Worm (Caenorhabditis elegans): ENCODE measurements around the gene rpl-32.

Gene rpl-32

DNA sequence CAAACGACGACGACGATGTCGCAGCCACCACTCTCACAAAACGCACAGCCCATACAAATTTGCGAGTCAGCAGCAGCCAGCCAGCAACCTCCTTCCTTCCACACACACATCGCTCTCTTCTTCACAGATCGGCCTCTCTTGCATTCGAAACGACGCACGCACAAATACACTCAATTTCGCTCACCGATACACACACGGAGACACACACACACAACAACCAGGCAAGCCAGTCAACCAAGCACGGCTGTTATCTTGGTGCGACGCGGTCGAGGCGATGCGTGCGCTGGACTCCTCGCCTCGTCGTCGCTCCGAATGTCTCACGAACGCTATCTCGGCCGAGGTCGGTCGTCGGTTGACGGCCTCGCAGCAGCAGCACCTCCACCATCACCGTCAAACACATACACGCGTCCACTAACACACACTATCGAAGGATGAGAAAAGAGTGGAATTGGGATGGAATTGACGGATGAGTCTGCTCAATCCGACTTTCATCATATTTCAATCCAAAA lies 3.5 kb upstream of the rpl-32 start (continued):
- no peak for TF ChIP-seq F10B5.3 (tag; optimal IDR thresholded peaks at IDR 0.05)
- TF ChIP-seq snpc-1.2 (GFP tag; IDR thresholded peaks at IDR 0.05) = 0 out of 2 replicates have a peak, but pooled peaks have one; percentile 49
- peak; percentile 98 for TF ChIP-seq dve-1 (tag; optimal IDR thresholded peaks at IDR 0.05; ENCODE audit: insufficient read depth)
- TF ChIP-seq F49E8.2 (tag; optimal IDR thresholded peaks at IDR 0.05; ENCODE audit: borderline replicate concordance) = no peak
- no peak for TF ChIP-seq nhr-237 (tag; optimal IDR thresholded peaks at IDR 0.05)
- TF ChIP-seq mdl-1 (tag; optimal IDR thresholded peaks at IDR 0.05) = peak; percentile 68 to 95
- no peak for TF ChIP-seq daf-19 (GFP tag; conservative IDR thresholded peaks at IDR 0.05)
- TF ChIP-seq madf-9 (GFP tag; conservative IDR thresholded peaks at IDR 0.05) = peak; percentile 60; the same call in 1 of the 2 replicates
- no peak for TF ChIP-seq Y105C5A.15 (GFP tag; IDR thresholded peaks at IDR 0.05)
- no peak for TF ChIP-seq ZK337.2 (GFP tag; IDR thresholded peaks at IDR 0.05)
- no peak for TF ChIP-seq snpc-4 (tag; optimal IDR thresholded peaks at IDR 0.05)
- peak; percentile 75; the same call in 1 of the 2 replicates for TF ChIP-seq zfp-3 (GFP tag; conservative IDR thresholded peaks at IDR 0.05)
- TF ChIP-seq hmg-1.1 (GFP tag; IDR thresholded peaks at IDR 0.05) = peak; percentile 95
- TF ChIP-seq dpl-1 (GFP tag; optimal IDR thresholded peaks at IDR 0.05) = peak; percentile 67
- no peak; the same call in 1 of the 2 replicates for TF ChIP-seq lin-1 (GFP tag; IDR thresholded peaks at IDR 0.05)
- TF ChIP-seq mep-1 (tag; optimal IDR thresholded peaks at IDR 0.05) = peak; percentile 97
- TF ChIP-seq nhr-28 (tag; optimal IDR thresholded peaks at IDR 0.05) = peak; percentile 89
- TF ChIP-seq madf-5 (GFP tag; IDR thresholded peaks at IDR 0.05) = no peak
- TF ChIP-seq spr-1 (tag; optimal IDR thresholded peaks at IDR 0.05) = peak; percentile 79
- TF ChIP-seq pqm-1 (tag; optimal IDR thresholded peaks at IDR 0.05) = peak; percentile 32
- peak; percentile 19 for TF ChIP-seq ceh-28 (tag; optimal IDR thresholded peaks at IDR 0.05)
- TF ChIP-seq fos-1 (tag; optimal IDR thresholded peaks at IDR 0.05) = no peak
- peak; percentile 49; the same call in 1 of the 2 replicates for TF ChIP-seq mdt-29 (GFP tag; IDR thresholded peaks at IDR 0.05)
- peak; percentile 95 for TF ChIP-seq nhr-6 (tag; optimal IDR thresholded peaks at IDR 0.05)
- peak; percentile 93 for TF ChIP-seq lin-13 (GFP tag; optimal IDR thresholded peaks at IDR 0.05)
- 0 out of 2 replicates have a peak, but pooled peaks have one; percentile 48 for TF ChIP-seq dmd-9 (GFP tag; IDR thresholded peaks at IDR 0.05)
- peak; percentile 97 for TF ChIP-seq set-16 (GFP tag; IDR thresholded peaks at IDR 0.05)
- TF ChIP-seq cey-2 (tag; optimal IDR thresholded peaks at IDR 0.05; ENCODE audit: borderline replicate concordance, insufficient read depth) = no peak
- no peak for TF ChIP-seq gei-8 (GFP tag; optimal IDR thresholded peaks at IDR 0.05)
- peak; percentile 28; the same call in 1 of the 2 replicates for TF ChIP-seq nhr-41 (GFP tag; IDR thresholded peaks at IDR 0.05)
- TF ChIP-seq lsy-2 (tag; optimal IDR thresholded peaks at IDR 0.05) = peak; percentile 79 to 90
- no peak for TF ChIP-seq skn-1 (tag; optimal IDR thresholded peaks at IDR 0.05)
- TF ChIP-seq arid-1 (GFP tag; conservative IDR thresholded peaks at IDR 0.05) = peak; percentile 76
- peak; percentile 56 for TF ChIP-seq zfp-2 (tag; optimal IDR thresholded peaks at IDR 0.05)
- peak; percentile 67; the same call in 1 of the 2 replicates for TF ChIP-seq pha-4 (GFP tag; IDR thresholded peaks at IDR 0.05)
- TF ChIP-seq pha-4 (tag; optimal IDR thresholded peaks at IDR 0.05) = no peak
- TF ChIP-seq hlh-11 (tag; optimal IDR thresholded peaks at IDR 0.05) = peak; percentile 98
- no peak for TF ChIP-seq duxl-1 (tag; optimal IDR thresholded peaks at IDR 0.05; ENCODE audit: poor library complexity)
- TF ChIP-seq nhr-77 (tag; optimal IDR thresholded peaks at IDR 0.05) = peak; percentile 96
- TF ChIP-seq F37D6.2 (tag; optimal IDR thresholded peaks at IDR 0.05) = peak; percentile 93
- TF ChIP-seq ceh-82 (tag; optimal IDR thresholded peaks at IDR 0.05) = no peak
- no peak for TF ChIP-seq Y75B8A.6 (GFP tag; IDR thresholded peaks at IDR 0.05)
- no peak for TF ChIP-seq ceh-62 (tag; optimal IDR thresholded peaks at IDR 0.05)
- peak; percentile 81 for TF ChIP-seq nhr-48 (tag; optimal IDR thresholded peaks at IDR 0.05)
- peak; percentile 33 for TF ChIP-seq ztf-7 (tag; optimal IDR thresholded peaks at IDR 0.05)
- TF ChIP-seq nhr-102 (tag; optimal IDR thresholded peaks at IDR 0.05) = peak; percentile 51
- peak; percentile 83 for TF ChIP-seq ctbp-1 (GFP tag; IDR thresholded peaks at IDR 0.05)
- TF ChIP-seq ceh-20 (GFP tag; IDR thresholded peaks at IDR 0.05) = peak; percentile 81
- TF ChIP-seq mxl-3 (GFP tag; optimal IDR thresholded peaks at IDR 0.05) = peak; percentile 95
- TF ChIP-seq aha-1 (tag) = peak; percentile 100
- peak; percentile 9 for TF ChIP-seq lir-3 (tag; optimal IDR thresholded peaks at IDR 0.05)

Measured in whole organism, L4 larva.